Fruit fly (Drosophila melanogaster): ENCODE results near the gene CG7600.

DNA sequence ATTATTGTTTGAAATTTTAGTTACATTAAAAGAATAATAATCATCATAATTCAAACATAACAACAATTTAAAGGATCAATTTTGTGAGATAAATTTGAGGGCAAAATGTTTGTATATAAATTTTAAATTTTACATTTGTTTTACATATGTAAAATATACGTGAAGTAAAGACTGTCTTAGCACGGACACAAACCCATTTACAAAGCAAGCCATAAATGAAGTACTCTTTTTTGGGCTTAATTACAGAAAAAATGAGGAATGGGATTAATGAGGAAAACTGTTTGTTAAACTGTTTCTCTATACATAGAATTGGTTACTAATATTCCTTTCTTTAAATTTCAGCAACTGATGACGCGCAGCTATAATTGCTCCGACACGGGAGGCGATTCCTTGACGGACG is 14.1 kb downstream of the CG7600 start:
- TF ChIP-seq pad (GFP tag; optimal IDR thresholded peaks at IDR 0.05) = no peak
- TF ChIP-seq cnc (optimal IDR thresholded peaks at IDR 0.05) = no peak
- no peak for TF ChIP-seq Mnt (GFP tag; optimal IDR thresholded peaks at IDR 0.05)
- TF ChIP-seq Hr96 (GFP tag; optimal IDR thresholded peaks at IDR 0.05) = no peak
- TF ChIP-seq ovo (GFP tag; optimal IDR thresholded peaks at IDR 0.05) = no peak
- TF ChIP-seq CG11617 (GFP tag; optimal IDR thresholded peaks at IDR 0.05) = no peak
- no peak for TF ChIP-seq CG7045 (GFP tag; optimal IDR thresholded peaks at IDR 0.05)
- TF ChIP-seq CG1620 (GFP tag; optimal IDR thresholded peaks at IDR 0.05) = no peak
- TF ChIP-seq cic (GFP tag; optimal IDR thresholded peaks at IDR 0.05) = no peak
- TF ChIP-seq CG12768 (GFP tag; optimal IDR thresholded peaks at IDR 0.05) = no peak
- TF ChIP-seq CG14711 (tag; optimal IDR thresholded peaks at IDR 0.05) = no peak
- TF ChIP-seq CG7101 (tag; optimal IDR thresholded peaks at IDR 0.05) = no peak

All from whole organism, adult.